Fruit fly (Drosophila melanogaster) whole organism, wandering third instar larva: ENCODE results near the gene CG34247.

ENCODE experiments used
- Dfd ChIP-seq: fragments of >200 bp; optimal IDR thresholded peaks from 2 replicates; lab custom pipeline; 2017; ENCODE audit warnings: missing biosample characterization, missing genetic modification characterization
- Myc ChIP-seq: fragments of >200 bp; optimal IDR thresholded peaks from 2 replicates; lab custom pipeline; 2017

DNA sequence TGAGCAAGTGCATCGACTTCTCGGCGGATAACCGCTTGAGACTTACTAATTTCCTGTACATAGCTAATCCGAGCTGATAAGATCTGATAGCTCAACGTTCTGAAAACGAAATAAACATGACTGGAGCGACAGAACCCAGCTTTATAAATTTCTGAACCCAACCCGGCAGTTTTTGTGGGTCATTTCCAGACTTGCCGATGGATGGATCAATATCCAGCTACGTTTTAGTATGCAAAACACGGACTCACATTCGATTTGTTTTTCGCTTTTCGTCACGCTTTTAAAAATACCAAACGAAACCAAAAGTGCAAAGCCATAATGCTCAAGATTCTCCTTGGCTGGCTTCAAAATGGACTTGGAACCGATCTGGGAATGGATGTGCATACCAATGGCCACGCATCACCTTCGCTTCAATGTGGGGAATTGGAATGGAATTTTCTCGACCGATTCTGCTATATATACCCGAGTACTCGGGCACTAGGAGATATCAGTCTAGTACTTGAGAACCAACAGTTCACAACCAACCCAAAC is 9.5 kb upstream of the CG34247 start, which contains the start of the genes CG34248 and CG13067:
- TF ChIP-seq Dfd (GFP tag; lab: Kevin White, UChicago) (no peak), Myc (no peak)
